Worm (Caenorhabditis elegans): Measurements from ENCODE around the gene K12B6.4.

The K12B6.4 gene

ce11 chrV:6278117-6279081, 2.7 kb downstream of the K12B6.4 start, which contains the start of gene fil-2 (continued):
- peak; percentile 67; the same call in 1 of the 2 replicates for TF ChIP-seq Y75B8A.6 (GFP tag; IDR thresholded peaks at IDR 0.05)
- no peak for TF ChIP-seq hlh-11 (tag; optimal IDR thresholded peaks at IDR 0.05)
- no peak for TF ChIP-seq egl-43 (GFP tag; IDR thresholded peaks at IDR 0.05)
- TF ChIP-seq zag-1 (tag; optimal IDR thresholded peaks at IDR 0.05): no peak
- peak; percentile 25 for TF ChIP-seq nhr-11 (tag; optimal IDR thresholded peaks at IDR 0.05)
- TF ChIP-seq dmd-9 (GFP tag; IDR thresholded peaks at IDR 0.05): no peak
- TF ChIP-seq ama-1 (optimal IDR thresholded peaks at IDR 0.05): peak; percentile 24
- no peak for TF ChIP-seq lin-15B (tag; optimal IDR thresholded peaks at IDR 0.05)
- TF ChIP-seq nhr-41 (GFP tag; IDR thresholded peaks at IDR 0.05): no peak
- no peak for TF ChIP-seq snpc-4 (tag; optimal IDR thresholded peaks at IDR 0.05)
- TF ChIP-seq hif-1 (tag; optimal IDR thresholded peaks at IDR 0.05): peak in 1 of 2 experiments; percentile 12
- TF ChIP-seq ces-1 (GFP tag; optimal IDR thresholded peaks at IDR 0.05): no peak
- TF ChIP-seq daf-16 (GFP tag; optimal IDR thresholded peaks at IDR 0.05): no peak
- TF ChIP-seq daf-16 (tag; optimal IDR thresholded peaks at IDR 0.05): peak; percentile 77
- TF ChIP-seq zfp-3 (GFP tag; conservative IDR thresholded peaks at IDR 0.05): peak; percentile 99
- no peak for TF ChIP-seq attf-4 (tag; optimal IDR thresholded peaks at IDR 0.05)
- TF ChIP-seq lin-13 (GFP tag; optimal IDR thresholded peaks at IDR 0.05): no peak
- no peak for TF ChIP-seq ceh-32 (tag; optimal IDR thresholded peaks at IDR 0.05; ENCODE audit: poor library complexity)
- no peak for TF ChIP-seq arid-1 (GFP tag; conservative IDR thresholded peaks at IDR 0.05)
- TF ChIP-seq madf-5 (GFP tag; IDR thresholded peaks at IDR 0.05): no peak; a peak in 1 of 4 replicates
- no peak for TF ChIP-seq dmd-8 (GFP tag; IDR thresholded peaks at IDR 0.05)
- TF ChIP-seq lir-3 (tag; optimal IDR thresholded peaks at IDR 0.05): no peak
- peak in 1 of 2 experiments; percentile 10 for TF ChIP-seq lsy-2 (tag; optimal IDR thresholded peaks at IDR 0.05)
- TF ChIP-seq nhr-6 (tag; optimal IDR thresholded peaks at IDR 0.05): peak; percentile 59
- no peak for TF ChIP-seq aly-2 (tag; optimal IDR thresholded peaks at IDR 0.05)
- no peak for TF ChIP-seq mdl-1 (tag; optimal IDR thresholded peaks at IDR 0.05)
- TF ChIP-seq pha-4 (GFP tag; IDR thresholded peaks at IDR 0.05): no peak; the same call in 1 of the 2 replicates
- TF ChIP-seq pha-4 (tag; optimal IDR thresholded peaks at IDR 0.05): no peak
- TF ChIP-seq ceh-28 (tag; optimal IDR thresholded peaks at IDR 0.05): no peak
- no peak for TF ChIP-seq skn-1 (tag; optimal IDR thresholded peaks at IDR 0.05)
- no peak for TF ChIP-seq mxl-3 (GFP tag; optimal IDR thresholded peaks at IDR 0.05)
- no peak for TF ChIP-seq ZK546.5 (tag; optimal IDR thresholded peaks at IDR 0.05)
- peak; percentile 58; the same call in 1 of the 2 replicates for TF ChIP-seq tra-1 (GFP tag; IDR thresholded peaks at IDR 0.05)
- TF ChIP-seq lin-39 (tag; optimal IDR thresholded peaks at IDR 0.05): no peak
- TF ChIP-seq egl-27 (tag; optimal IDR thresholded peaks at IDR 0.05): no peak
- TF ChIP-seq nhr-10 (tag; optimal IDR thresholded peaks at IDR 0.05): no peak
- TF ChIP-seq ceh-62 (tag; optimal IDR thresholded peaks at IDR 0.05): no peak
- no peak for TF ChIP-seq zip-11 (GFP tag; IDR thresholded peaks at IDR 0.05)
- peak; percentile 52 for TF ChIP-seq zip-2 (tag; optimal IDR thresholded peaks at IDR 0.05)
- no peak for TF ChIP-seq daf-12 (tag; optimal IDR thresholded peaks at IDR 0.05)
- peak; percentile 5 for TF ChIP-seq hlh-30 (tag; optimal IDR thresholded peaks at IDR 0.05; ENCODE audit: insufficient read depth)
- TF ChIP-seq ceh-44 (GFP tag; IDR thresholded peaks at IDR 0.05): no peak
- TF ChIP-seq jun-1 (tag; optimal IDR thresholded peaks at IDR 0.05): no peak
- no peak for TF ChIP-seq ceh-82 (tag; optimal IDR thresholded peaks at IDR 0.05)
- TF ChIP-seq aha-1 (tag): peak; percentile 75
- no peak for TF ChIP-seq nhr-48 (tag; optimal IDR thresholded peaks at IDR 0.05)
- peak; percentile 93 for TF ChIP-seq nhr-77 (tag; optimal IDR thresholded peaks at IDR 0.05)
- no peak for TF ChIP-seq saeg-2 (GFP tag; IDR thresholded peaks at IDR 0.05)
- TF ChIP-seq nhr-102 (tag; optimal IDR thresholded peaks at IDR 0.05): peak; percentile 59
- no peak for TF ChIP-seq mxl-2 (GFP tag; conservative IDR thresholded peaks at IDR 0.05)
- TF ChIP-seq mes-2 (tag; optimal IDR thresholded peaks at IDR 0.05; ENCODE audit: poor library complexity, severe bottlenecking): no peak
